Worm (Caenorhabditis elegans) whole organism, late embryonic: Measurements from ENCODE around the gene txdc-9.

Source experiments
- K02D7.2 ChIP-seq: sonication (generic microtip); optimal IDR thresholded peaks from 2 replicates; lab custom pipeline; 2017; ENCODE audit warnings: mild to moderate bottlenecking, missing genetic modification characterization, missing compliant biosample characterization
- K09A11.1 ChIP-seq: sonication (generic microtip); optimal IDR thresholded peaks from 2 replicates; lab custom pipeline; 2017; ENCODE audit warnings: antibody characterized with exemption, mild to moderate bottlenecking, missing genetic modification characterization, missing compliant biosample characterization; ENCODE audit not compliant: insufficient read depth
- ceh-2 ChIP-seq: sonication (generic microtip); optimal IDR thresholded peaks from 2 replicates; lab custom pipeline; 2016; ENCODE audit warnings: missing genotype, missing genetic modification characterization, missing compliant biosample characterization
- ceh-34 ChIP-seq: sonication (generic microtip); optimal IDR thresholded peaks from 2 replicates; lab custom pipeline; 2016; ENCODE audit warnings: mild to moderate bottlenecking, missing genetic modification characterization, missing compliant biosample characterization
- ceh-45 ChIP-seq: fragments of 200-800 bp; sonication (Bioruptor generic); IDR thresholded peaks from 2 replicates; pipeline ENCODE4 v1.3.6; 2022; ENCODE audit warnings: missing genetic modification reagents, missing genetic modification characterization, missing compliant biosample characterization
- ceh-48 ChIP-seq: sonication (generic microtip); optimal IDR thresholded peaks from 2 replicates; lab custom pipeline; 2016; ENCODE audit warnings: missing genetic modification characterization, inconsistent platforms, missing compliant biosample characterization
- dve-1 ChIP-seq: sonication (generic microtip); optimal IDR thresholded peaks from 2 replicates; lab custom pipeline; 2017; ENCODE audit warnings: antibody characterized with exemption, mild to moderate bottlenecking, missing genetic modification characterization, missing compliant biosample characterization
- fax-1 ChIP-seq: sonication (generic microtip); optimal IDR thresholded peaks from 2 replicates; lab custom pipeline; 2016; ENCODE audit warnings: missing genotype, missing genetic modification characterization, missing compliant biosample characterization
- fkh-10 ChIP-seq: fragments of 150-350 bp; optimal IDR thresholded peaks from 2 replicates; lab custom pipeline; 2014; ENCODE audit warnings: missing biosample characterization, missing genetic modification reagents, missing genetic modification characterization
- fkh-6 ChIP-seq: sonication (generic microtip); optimal IDR thresholded peaks from 2 replicates; lab custom pipeline; 2016; ENCODE audit warnings: missing genetic modification characterization, missing compliant biosample characterization
- hlh-30 ChIP-seq: sonication (generic microtip); optimal IDR thresholded peaks from 2 replicates; lab custom pipeline; 2017; ENCODE audit warnings: antibody characterized with exemption, missing genetic modification characterization, missing compliant biosample characterization; ENCODE audit not compliant: insufficient read depth
- lin-11 ChIP-seq: fragments of 200-800 bp; sonication (Bioruptor generic); optimal IDR thresholded peaks from 2 replicates; lab custom pipeline; 2018; ENCODE audit warnings: mild to moderate bottlenecking, missing genetic modification characterization, missing compliant biosample characterization
- nhr-11 ChIP-seq: fragments of 150-350 bp; optimal IDR thresholded peaks from 2 replicates; lab custom pipeline; 2014; ENCODE audit warnings: missing biosample characterization, missing genetic modification characterization
- pat-9 ChIP-seq: fragments of 200-800 bp; sonication (Bioruptor generic); optimal IDR thresholded peaks from 2 replicates; lab custom pipeline; 2018; ENCODE audit warnings: mild to moderate bottlenecking, missing genetic modification characterization, moderate library complexity, missing compliant biosample characterization
- pha-2 ChIP-seq: sonication (generic microtip); optimal IDR thresholded peaks from 2 replicates; lab custom pipeline; 2017; ENCODE audit warnings: mild to moderate bottlenecking, missing genetic modification characterization, missing compliant biosample characterization
- pros-1 ChIP-seq: fragments of 150-350 bp; optimal IDR thresholded peaks from 2 replicates; lab custom pipeline; 2014; ENCODE audit warnings: missing biosample characterization, missing genetic modification reagents, missing genetic modification characterization
- ref-2 ChIP-seq: sonication (generic microtip); optimal IDR thresholded peaks from 2 replicates; lab custom pipeline; 2016; ENCODE audit warnings: missing genetic modification characterization, missing compliant biosample characterization
- rnt-1 ChIP-seq: sonication (generic microtip); optimal IDR thresholded peaks from 2 replicates; lab custom pipeline; 2016; ENCODE audit warnings: missing genetic modification characterization, missing compliant biosample characterization
- sdc-2 ChIP-seq: sonication (generic microtip); optimal IDR thresholded peaks from 2 replicates; lab custom pipeline; 2016; ENCODE audit warnings: missing genotype, missing genetic modification characterization, missing compliant biosample characterization
- syd-9 ChIP-seq: sonication (generic microtip); optimal IDR thresholded peaks from 2 replicates; lab custom pipeline; 2016; ENCODE audit warnings: mild to moderate bottlenecking, missing genetic modification characterization, moderate library complexity, missing compliant biosample characterization
- ztf-16 ChIP-seq: sonication (generic microtip); optimal IDR thresholded peaks from 2 replicates; lab custom pipeline; 2017; ENCODE audit warnings: missing genetic modification characterization, missing compliant biosample characterization

txdc-9 gene

DNA sequence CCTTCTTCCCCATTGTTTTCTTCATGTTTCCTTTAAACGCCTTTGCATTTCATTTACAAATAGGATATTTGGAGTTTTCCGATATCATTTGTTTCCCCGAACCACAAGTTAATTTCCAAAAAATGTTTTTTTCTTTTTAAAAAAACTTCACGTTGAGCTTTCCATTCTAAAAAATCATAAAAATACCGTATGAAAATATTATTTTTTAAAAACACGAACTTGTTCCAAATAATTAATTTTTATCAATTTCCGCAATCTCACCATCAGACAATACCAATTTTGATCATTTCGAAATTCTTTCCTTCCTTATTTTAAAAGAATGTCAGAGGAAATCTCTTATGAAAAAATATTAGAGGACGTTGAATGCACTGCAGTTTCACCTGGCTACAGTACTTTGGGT lies 39.5 kb downstream of the txdc-9 start, which contains the start of gene wht-6:
Gene wht-6 (plus strand): TSS at position 301 of the 400 bp plus-strand sequence.
- no peak for TF ChIP-seq nhr-11
- no peak for TF ChIP-seq fkh-6 (tag; lab: Kevin White, UChicago)
- TF ChIP-seq pat-9 = no peak
- TF ChIP-seq fkh-10 (GFP tag; lab: Kevin White, UChicago) = no peak
- TF ChIP-seq ztf-16 (tag; lab: Kevin White, UChicago) = no peak
- no peak for TF ChIP-seq fax-1 (tag; lab: Kevin White, UChicago)
- TF ChIP-seq K09A11.1 (tag; lab: Kevin White, UChicago) = no peak
- no peak for TF ChIP-seq ceh-2 (tag; lab: Kevin White, UChicago)
- TF ChIP-seq ceh-34 (tag; lab: Kevin White, UChicago) = no peak
- no peak for TF ChIP-seq rnt-1 (tag; lab: Kevin White, UChicago)
- TF ChIP-seq, all 69 proteins: peak for 0

DNA sequence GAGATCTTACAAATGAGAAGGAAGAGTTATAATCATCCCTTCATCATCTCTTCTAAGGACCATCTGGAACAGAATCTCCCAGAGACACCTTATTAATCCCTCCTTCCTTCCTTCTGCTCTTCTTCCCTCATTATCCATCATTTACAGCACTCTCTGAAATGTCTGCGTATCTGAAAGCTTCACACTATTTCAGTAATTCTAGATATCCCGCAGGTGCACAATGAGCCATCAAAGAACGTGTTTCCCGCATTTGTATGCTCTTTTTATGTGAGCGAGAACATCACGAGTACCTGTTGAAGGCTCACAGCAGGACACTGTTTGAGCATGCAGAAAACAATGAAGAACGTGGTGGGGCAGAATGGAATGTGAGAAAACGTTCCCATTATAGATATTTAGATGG lies 44.4 kb downstream of the txdc-9 start:
- TF ChIP-seq ref-2 (tag; lab: Kevin White, UChicago) (peak; percentile 71), sdc-2 (tag; lab: Kevin White, UChicago) (no peak)

DNA sequence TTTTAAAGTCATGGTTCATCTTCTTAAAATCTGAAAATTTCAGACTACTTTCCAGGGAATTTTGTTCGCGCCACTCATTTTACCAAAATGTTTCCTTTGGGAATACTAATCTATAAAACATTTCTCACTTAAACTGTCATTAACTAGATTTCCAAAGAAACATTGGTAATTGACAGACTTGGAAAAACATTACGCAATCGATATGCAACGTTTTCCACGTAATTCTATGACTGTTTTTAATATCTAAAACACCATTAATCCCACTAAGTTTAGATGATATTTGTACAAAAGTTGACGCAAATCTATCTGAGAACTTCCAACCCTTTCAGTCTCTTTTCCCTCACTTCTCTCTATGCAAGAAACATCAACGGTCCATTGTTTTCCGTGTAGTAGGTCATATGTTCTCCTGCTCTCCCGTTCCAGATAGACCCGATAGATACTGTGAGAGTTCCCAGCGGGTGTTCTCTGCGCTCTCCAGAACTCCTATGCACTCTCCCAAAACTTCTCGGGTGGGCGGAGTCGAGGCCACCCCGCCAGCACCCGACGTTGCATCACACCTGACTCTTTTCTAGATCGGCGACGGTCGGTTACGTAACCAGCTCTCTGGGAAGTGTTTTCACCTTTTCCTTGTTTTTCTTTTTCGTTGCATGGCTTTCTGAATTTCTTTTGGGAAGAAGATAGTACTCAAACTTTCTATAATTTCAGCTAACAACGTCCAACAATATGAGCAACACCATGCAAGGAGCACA lies 46.5 kb downstream of the txdc-9 start, which contains the start of gene zip-8:
Gene zip-8 (plus strand): TSS at position 700 of the 749 bp plus-strand sequence.
- TF ChIP-seq pha-2 (no peak), sdc-2 (tag; lab: Kevin White, UChicago) (no peak)

DNA sequence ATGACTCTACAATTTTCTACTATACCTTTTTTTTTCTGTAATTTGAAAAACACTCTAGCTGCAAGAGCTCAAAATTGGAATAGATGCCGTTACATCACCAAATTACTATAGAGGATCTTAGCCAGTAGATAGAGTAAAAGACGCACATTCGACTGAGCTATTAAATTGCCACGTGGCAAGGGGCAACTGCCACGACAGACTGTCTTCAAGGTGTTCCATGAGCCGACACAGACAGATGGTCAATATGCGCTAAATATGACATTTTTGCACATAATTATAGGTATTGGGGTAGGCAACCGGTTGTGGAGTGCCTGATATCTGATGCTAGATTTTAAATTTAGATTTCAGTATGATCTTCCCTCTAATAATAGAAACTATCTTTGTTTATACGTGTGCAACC lies 47.5 kb downstream of the txdc-9 start:
- no peak for TF ChIP-seq ceh-48 (tag; lab: Kevin White, UChicago)
- TF ChIP-seq pros-1 = no peak
- TF ChIP-seq ceh-45 (GFP tag; lab: Robert Waterston, UW) = no peak
- no peak for TF ChIP-seq syd-9
- TF ChIP-seq K02D7.2 (tag; lab: Kevin White, UChicago) = no peak
- TF ChIP-seq lin-11 = no peak
- no peak for TF ChIP-seq dve-1 (tag; lab: Kevin White, UChicago)
- no peak for TF ChIP-seq rnt-1 (tag; lab: Kevin White, UChicago)
- TF ChIP-seq hlh-30 (tag; lab: Kevin White, UChicago) = no peak
- TF ChIP-seq fkh-10 (GFP tag; lab: Kevin White, UChicago) = no peak
